Fruit fly (Drosophila melanogaster) S2 (cell line): ENCODE measurements around the gene Ssl1.

Source experiments
- CG8478 ChIP-seq: fragments of >200 bp; optimal IDR thresholded peaks from 2 replicates; lab custom pipeline; 2018
- CTCF ChIP-seq, 2 experiments: fragments of >200 bp; optimal IDR thresholded peaks; 2 replicates each; lab custom pipeline; 2018

dm6 chr3L:22890024-22890423, 11.1 kb downstream of the Ssl1 start:
- TF ChIP-seq CG8478 (no peak), CTCF (optimal IDR thresholded peaks at IDR 0.05; lab: Kevin White, UChicago) (no peak)
